Worm (Caenorhabditis elegans) whole organism, L2 larva: ENCODE data around the gene F13A2.5.

Experiments used
- C34F6.9 ChIP-seq: fragments of 150-350 bp; optimal IDR thresholded peaks from 2 replicates; lab custom pipeline; 2014; ENCODE audit warnings: missing biosample characterization, missing genetic modification characterization
- lin-39 ChIP-seq: fragments of 150-350 bp; optimal IDR thresholded peaks from 2 replicates; lab custom pipeline; 2014; ENCODE audit warnings: missing biosample characterization, missing genetic modification reagents, missing genetic modification characterization
- lsy-2 ChIP-seq, 2 experiments: fragments of 150-350 bp in 1 of 2; sonication (generic microtip) in 1 of 2; optimal IDR thresholded peaks; 2 replicates each; lab custom pipeline; 2014 to 2017; ENCODE audit warnings: missing biosample characterization in 2 of 2, missing genetic modification characterization in 2 of 2
- nhr-12 ChIP-seq: fragments of 150-350 bp; optimal IDR thresholded peaks from 2 replicates; lab custom pipeline; 2014; ENCODE audit warnings: missing biosample characterization, missing genetic modification characterization
- skn-1 ChIP-seq: sonication (generic microtip); optimal IDR thresholded peaks from 2 replicates; lab custom pipeline; 2017; ENCODE audit warnings: missing biosample characterization, missing genetic modification characterization
- zag-1 ChIP-seq: fragments of 150-350 bp; optimal IDR thresholded peaks from 2 replicates; lab custom pipeline; 2014; ENCODE audit warnings: missing biosample characterization, missing genetic modification characterization

DNA sequence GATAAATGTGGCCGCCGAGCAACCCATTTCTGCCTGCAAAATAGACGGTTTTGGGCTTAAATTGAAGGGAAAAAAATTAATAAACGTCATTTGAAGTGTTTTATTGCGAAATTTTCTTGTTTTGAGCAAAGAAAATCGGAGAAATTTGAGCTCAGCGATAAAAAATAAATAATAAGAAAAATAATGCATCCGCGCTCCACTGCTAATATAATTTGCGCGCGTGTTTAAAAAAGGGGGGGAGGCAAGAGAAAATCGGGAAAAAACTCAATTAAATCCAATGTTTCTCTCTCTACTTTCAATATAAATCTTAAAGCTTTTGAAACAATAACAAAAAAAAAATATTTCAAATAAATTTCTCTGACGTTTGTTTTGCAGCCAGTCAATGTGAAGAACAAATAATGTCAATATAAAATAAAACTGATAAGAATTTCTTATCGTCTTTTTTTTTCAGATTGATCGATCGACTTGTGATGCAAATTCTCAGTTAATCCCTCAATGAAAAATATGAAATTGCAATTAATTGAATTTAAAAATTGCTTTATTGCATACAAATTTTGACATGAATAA lies 48.8 kb upstream of the F13A2.5 start, which contains the start of gene rft-2:
- no peak for TF ChIP-seq skn-1 (tag; lab: Kevin White, UChicago)
- peak; percentile 49 to 81 for TF ChIP-seq lsy-2 (tag; optimal IDR thresholded peaks at IDR 0.05; lab: Kevin White, UChicago)
- TF ChIP-seq nhr-12 (tag; lab: Kevin White, UChicago): no peak
- peak; percentile 52 for TF ChIP-seq C34F6.9
- no peak for TF ChIP-seq lin-39 (tag; lab: Kevin White, UChicago)
- no peak for TF ChIP-seq zag-1
